Worm (Caenorhabditis elegans): ENCODE results near the gene F54H12.10.

The F54H12.10 gene

ce11 chrIII:7928549-7929129 lies 30.1 kb downstream of the F54H12.10 start, which contains the start of the genes C29E4.13 and npp-15 (continued):
- peak; percentile 60 for TF ChIP-seq xnd-1 (tag; optimal IDR thresholded peaks at IDR 0.05)

DNA sequence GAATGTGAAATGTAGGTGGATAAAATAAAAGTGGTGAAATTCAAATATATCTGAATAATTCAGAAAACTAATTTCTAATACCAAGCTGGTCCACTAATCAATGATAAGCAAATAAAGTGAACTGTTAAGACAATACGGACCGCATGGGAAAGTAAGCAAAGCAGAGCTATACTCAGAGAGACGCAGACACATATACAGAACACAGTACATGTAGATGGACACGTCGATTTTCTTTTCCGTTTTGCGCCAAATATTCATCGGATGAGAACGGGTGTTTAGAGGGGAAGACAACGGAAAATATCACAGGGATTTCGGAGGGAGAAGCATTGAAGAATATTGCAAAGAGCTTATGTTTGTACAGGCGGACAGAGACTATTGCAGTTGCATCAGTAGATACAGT lies 32.8 kb downstream of the F54H12.10 start:
- TF ChIP-seq pha-4 (tag; optimal IDR thresholded peaks at IDR 0.05) (no peak), hmg-1.2 (GFP tag; IDR thresholded peaks at IDR 0.05) (peak; percentile 36; the same call in 1 of the 2 replicates), attf-6 (GFP tag; IDR thresholded peaks at IDR 0.05) (no peak), F33H1.4 (GFP tag; IDR thresholded peaks at IDR 0.05) (no peak), lin-35 (GFP tag; optimal IDR thresholded peaks at IDR 0.05) (no peak), D2030.7 (GFP tag; IDR thresholded peaks at IDR 0.05) (no peak)

- TF ChIP-seq B0261.1 (tag; optimal IDR thresholded peaks at IDR 0.05) (no peak), repo-1 (tag; optimal IDR thresholded peaks at IDR 0.05) (no peak), tlf-1 (GFP tag; optimal IDR thresholded peaks at IDR 0.05) (no peak), atf-7 (tag; optimal IDR thresholded peaks at IDR 0.05) (no peak), efl-1 (GFP tag; optimal IDR thresholded peaks at IDR 0.05) (no peak), madf-10 (tag; optimal IDR thresholded peaks at IDR 0.05) (no peak), Y53G8AR.9 (GFP tag; conservative IDR thresholded peaks at IDR 0.05) (no peak), hmg-20 (GFP tag; IDR thresholded peaks at IDR 0.05) (no peak), hrde-1 (tag; optimal IDR thresholded peaks at IDR 0.05; ENCODE audit: borderline replicate concordance) (no peak), sptf-2 (GFP tag; optimal IDR thresholded peaks at IDR 0.05) (no peak), fkh-3 (tag; optimal IDR thresholded peaks at IDR 0.05) (no peak), F55B11.4 (tag; optimal IDR thresholded peaks at IDR 0.05; ENCODE audit: borderline replicate concordance, insufficient read depth) (no peak), mxl-1 (tag; optimal IDR thresholded peaks at IDR 0.05) (no peak), hsf-1 (GFP tag; IDR thresholded peaks at IDR 0.05) (no peak)
Observed at ce11 chrIII:7924821-7925220, 34.0 kb downstream of the F54H12.10 start, which contains the start of gene tag-250. Gene tag-250 (minus strand): TSS chrIII:7924921.

DNA sequence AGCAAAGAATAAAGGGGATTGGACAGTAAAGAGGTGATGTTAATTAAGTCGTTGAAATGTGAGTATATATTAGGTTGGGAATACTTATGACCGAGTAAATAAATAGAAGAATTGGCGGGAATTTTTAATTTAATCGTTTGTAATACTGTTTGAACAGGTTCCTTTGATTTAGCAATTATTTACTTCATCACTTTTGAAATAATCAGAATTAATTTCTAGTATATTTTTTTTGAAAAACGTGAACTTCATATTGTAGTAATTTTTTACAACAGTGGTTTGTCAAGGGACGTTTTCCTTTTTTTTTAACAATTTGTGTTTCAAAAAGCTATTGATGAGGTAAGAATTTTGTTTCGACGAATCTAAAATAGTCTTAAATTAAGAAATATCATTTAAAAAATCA lies 36.6 kb downstream of the F54H12.10 start, which contains the start of gene C29E4.17:
TSS of gene C29E4.17 (plus strand) at position 301 of the 400 bp plus-strand sequence.
- no peak for TF ChIP-seq lsy-27 (tag; optimal IDR thresholded peaks at IDR 0.05; ENCODE audit: borderline replicate concordance, insufficient read depth)
- TF ChIP-seq B0035.1 (tag; optimal IDR thresholded peaks at IDR 0.05): no peak
- TF ChIP-seq nhr-80 (tag; optimal IDR thresholded peaks at IDR 0.05): no peak
- no peak for TF ChIP-seq ceh-100 (GFP tag; IDR thresholded peaks at IDR 0.05)
- no peak for TF ChIP-seq ztf-18 (tag; optimal IDR thresholded peaks at IDR 0.05)
- no peak for TF ChIP-seq F39B2.1 (GFP tag; IDR thresholded peaks at IDR 0.05)
- TF ChIP-seq nhr-120 (GFP tag; IDR thresholded peaks at IDR 0.05): no peak
- TF ChIP-seq C06A6.2 (GFP tag; conservative IDR thresholded peaks at IDR 0.05): no peak
- TF ChIP-seq F55B11.4 (tag; optimal IDR thresholded peaks at IDR 0.05; ENCODE audit: borderline replicate concordance, insufficient read depth): no peak
- TF ChIP-seq D2030.7 (GFP tag; IDR thresholded peaks at IDR 0.05): no peak
- no peak for TF ChIP-seq die-1 (tag; optimal IDR thresholded peaks at IDR 0.05)
- no peak for TF ChIP-seq bed-2 (GFP tag; IDR thresholded peaks at IDR 0.05)
- TF ChIP-seq egl-44 (GFP tag; IDR thresholded peaks at IDR 0.05): no peak
- TF ChIP-seq hlh-26 (GFP tag; conservative IDR thresholded peaks at IDR 0.05): no peak
- no peak for TF ChIP-seq ztf-22 (GFP tag; optimal IDR thresholded peaks at IDR 0.05)
- no peak for TF ChIP-seq ama-1 (optimal IDR thresholded peaks at IDR 0.05)
- no peak for TF ChIP-seq ama-1 (GFP tag; optimal IDR thresholded peaks at IDR 0.05)
